Worm (Caenorhabditis elegans) whole organism, L3 larva: ENCODE measurements around the gene F38A5.2.
"Not testable (repeated sequence)": the region's sequence is repeated elsewhere in the genome, so short reads cannot be mapped to it uniquely, and the experiment has no call there.

Experiments
- elt-1 ChIP-seq: fragments of 150-350 bp; optimal IDR thresholded peaks from 2 replicates; lab custom pipeline; 2014; ENCODE audit warnings: missing biosample characterization, missing genetic modification characterization
- eor-1 ChIP-seq, 2 experiments: fragments of 150-350 bp; optimal IDR thresholded peaks; 2 replicates each; lab custom pipeline; 2014 to 2018; ENCODE audit warnings: missing biosample characterization in 2 of 2, missing genetic modification characterization in 2 of 2
- fkh-10 ChIP-seq: sonication (generic microtip); optimal IDR thresholded peaks from 2 replicates; lab custom pipeline; 2017; ENCODE audit warnings: missing biosample characterization, missing genetic modification reagents, missing genetic modification characterization
- lin-15B ChIP-seq: fragments of 150-350 bp; optimal IDR thresholded peaks from 2 replicates; lab custom pipeline; 2014; ENCODE audit warnings: missing biosample characterization, missing genetic modification characterization
- mdl-1 ChIP-seq: fragments of 150-350 bp; optimal IDR thresholded peaks from 2 replicates; lab custom pipeline; 2014; ENCODE audit warnings: missing biosample characterization, missing genetic modification characterization
- mml-1 ChIP-seq: fragments of 150-350 bp; sonication (generic microtip); optimal IDR thresholded peaks from 3 replicates; lab custom pipeline; 2014; ENCODE audit warnings: missing biosample characterization, missing genetic modification characterization
- nhr-12 ChIP-seq: fragments of 150-350 bp; optimal IDR thresholded peaks from 2 replicates; lab custom pipeline; 2014; ENCODE audit warnings: missing biosample characterization, missing genetic modification characterization
- pqm-1 ChIP-seq: fragments of 150-350 bp; optimal IDR thresholded peaks from 2 replicates; lab custom pipeline; 2017; ENCODE audit warnings: missing biosample characterization, missing genetic modification characterization, inconsistent platforms
- unc-62 ChIP-seq: fragments of 150-350 bp; sonication (generic microtip); optimal IDR thresholded peaks from 4 replicates; lab custom pipeline; 2014; ENCODE audit warnings: missing biosample characterization, missing genetic modification reagents, missing genetic modification characterization
- zag-1 ChIP-seq: fragments of 150-350 bp; optimal IDR thresholded peaks from 2 replicates; lab custom pipeline; 2014; ENCODE audit warnings: missing biosample characterization, missing genetic modification characterization
- ztf-11 ChIP-seq: fragments of 150-350 bp; optimal IDR thresholded peaks from 2 replicates; lab custom pipeline; 2014; ENCODE audit warnings: missing biosample characterization, missing genetic modification characterization

DNA sequence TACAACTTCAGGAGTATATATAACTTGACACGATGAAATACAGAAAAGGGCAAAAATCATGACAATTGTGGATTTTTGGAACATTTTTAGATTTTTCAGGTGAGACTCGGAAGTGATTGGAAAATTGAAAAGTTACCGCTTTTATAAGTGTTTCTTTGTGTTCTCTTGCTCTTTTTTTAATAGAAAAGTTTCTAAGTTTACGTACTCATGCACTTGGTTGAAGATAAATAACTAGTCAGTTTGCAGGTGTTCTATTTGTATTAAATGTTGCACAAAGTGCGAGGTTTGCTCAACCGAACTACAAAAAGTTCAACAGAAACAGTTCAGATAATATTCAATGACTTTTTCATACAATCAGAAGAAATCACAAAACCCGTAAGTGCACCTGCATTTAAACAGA lies 9.7 kb upstream of the F38A5.2 start, which contains the start of gene nspb-3:
- not testable (repeated sequence) for TF ChIP-seq unc-62 (GFP tag; lab: Kevin White, UChicago); pqm-1; elt-1; zag-1 (tag; lab: Kevin White, UChicago); mml-1 (tag; lab: Kevin White, UChicago); fkh-10 (GFP tag; lab: Kevin White, UChicago); ztf-11 (tag; lab: Kevin White, UChicago); nhr-12 (tag; lab: Kevin White, UChicago); mdl-1; eor-1 (tag; optimal IDR thresholded peaks at IDR 0.05; lab: Kevin White, UChicago); lin-15B (tag; lab: Kevin White, UChicago)
